Worm (Caenorhabditis elegans): Measurements from ENCODE around the gene T24A6.1.

- no peak for TF ChIP-seq nhr-11 (tag; optimal IDR thresholded peaks at IDR 0.05)
- no peak for TF ChIP-seq ama-1 (optimal IDR thresholded peaks at IDR 0.05)
- no peak for TF ChIP-seq skn-1 (tag; optimal IDR thresholded peaks at IDR 0.05)
- no peak for TF ChIP-seq lsy-2 (tag; optimal IDR thresholded peaks at IDR 0.05)
- TF ChIP-seq ceh-82 (tag; optimal IDR thresholded peaks at IDR 0.05): no peak
- TF ChIP-seq R02D3.7 (tag; optimal IDR thresholded peaks at IDR 0.05): no peak
These were observed 5.9 kb upstream of the T24A6.1 start, which contains the start of gene T24A6.20 for ce11 chrV:3552740-3553469.

All from whole organism, L2 larva.